Fruit fly (Drosophila melanogaster) ovary, adult (tissue): ENCODE measurements around the gene Sfp77F.

Experiments used
- CG17801 ChIP-seq: fragments of 200-800 bp; optimal IDR thresholded peaks from 2 replicates; lab custom pipeline; 2019; ENCODE audit warnings: missing biosample characterization, mild to moderate bottlenecking, missing genetic modification characterization, moderate library complexity; ENCODE audit not compliant: partially characterized antibody

Gene Sfp77F

DNA sequence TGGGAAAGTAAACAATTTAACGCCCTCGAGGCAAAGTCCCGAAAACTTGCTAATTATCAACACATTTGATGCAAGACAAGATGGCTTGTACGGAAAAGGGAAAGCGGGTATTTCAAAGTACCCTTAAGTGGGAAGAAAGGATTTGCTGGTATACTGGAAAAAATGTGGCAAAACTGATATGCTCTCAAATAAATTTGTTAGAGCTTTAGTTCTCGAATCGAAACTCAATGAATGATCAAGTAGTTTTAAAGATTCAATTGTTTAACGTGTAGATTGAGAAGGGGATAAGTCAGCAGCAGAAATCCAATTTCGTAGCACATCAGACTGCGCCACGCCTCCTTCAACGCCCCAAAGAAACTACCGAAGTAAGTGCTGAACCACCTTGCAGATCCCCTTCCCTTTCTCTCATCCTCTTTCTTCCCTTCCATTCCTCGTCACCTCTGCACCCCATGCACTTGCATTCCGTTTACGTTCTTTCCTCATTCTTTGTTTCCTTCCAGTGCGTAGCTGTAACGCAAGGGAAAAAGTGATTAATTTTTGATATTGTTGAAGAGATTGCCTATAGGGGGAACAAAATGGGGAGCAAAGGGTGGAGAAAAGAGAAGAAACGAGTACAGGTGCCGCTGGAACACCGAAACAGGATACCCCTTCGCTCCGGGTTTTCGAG is 19.9 kb upstream of the Sfp77F start:
- TF ChIP-seq CG17801 (GFP tag; lab: Kevin White, UChicago) = no peak

DNA sequence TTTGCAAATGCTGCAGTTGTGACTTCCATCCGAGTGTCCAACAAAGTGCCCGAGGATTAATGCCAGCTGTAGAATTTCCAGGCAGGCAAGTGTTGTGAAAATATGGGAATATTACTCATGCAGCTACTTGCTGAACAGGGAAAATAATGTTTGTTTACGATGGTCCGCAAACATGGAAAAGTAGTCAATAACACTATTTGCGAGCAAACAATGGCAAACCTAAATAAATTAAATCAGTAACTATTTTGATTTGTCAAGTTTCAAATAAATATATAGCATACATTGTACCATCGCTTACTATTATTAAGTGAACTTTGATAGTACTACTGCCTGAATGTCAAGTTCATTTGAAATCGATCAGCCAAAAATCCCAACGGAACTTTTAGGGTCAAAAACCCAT is 17.9 kb upstream of the Sfp77F start:
- TF ChIP-seq CG17801 (GFP tag; lab: Kevin White, UChicago) = no peak

DNA sequence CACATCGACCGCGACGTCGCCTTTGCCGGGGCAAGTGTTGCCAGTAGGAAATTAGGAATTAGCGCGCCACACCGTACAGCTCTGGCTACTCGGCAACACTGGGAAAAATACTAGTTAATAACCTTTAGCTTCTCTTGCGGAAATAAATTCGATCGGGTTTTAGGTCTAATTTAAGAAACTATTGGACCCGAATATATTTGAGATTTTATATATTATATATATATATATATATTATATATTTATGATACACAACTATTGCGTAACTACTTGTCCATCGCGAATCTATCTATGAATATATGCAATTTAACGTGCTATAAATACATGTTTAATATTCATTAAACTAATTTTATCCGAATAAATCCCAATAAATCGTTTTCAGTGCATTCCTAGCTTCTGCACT is 17.2 kb upstream of the Sfp77F start:
- TF ChIP-seq CG17801 (GFP tag; lab: Kevin White, UChicago) = no peak

DNA sequence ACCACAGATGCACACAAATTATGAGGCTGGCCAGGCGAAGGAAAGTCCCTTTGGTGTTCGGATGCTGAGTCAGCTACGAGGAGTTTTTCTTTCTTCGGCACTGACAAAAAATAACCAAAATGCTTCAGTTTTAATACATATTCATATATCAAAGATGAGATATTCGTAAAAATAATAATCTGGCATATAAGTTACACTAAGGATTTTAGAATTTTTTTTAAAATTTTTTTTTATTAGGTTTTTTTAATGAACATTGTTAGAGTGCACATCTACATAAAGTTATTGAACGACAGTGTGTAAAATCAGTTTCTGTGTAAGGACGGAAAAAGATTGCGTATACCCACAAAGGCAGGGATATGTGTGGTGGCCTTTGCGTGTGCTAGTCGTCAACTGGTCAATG is 9.7 kb upstream of the Sfp77F start:
- no peak for TF ChIP-seq CG17801 (GFP tag; lab: Kevin White, UChicago)

DNA sequence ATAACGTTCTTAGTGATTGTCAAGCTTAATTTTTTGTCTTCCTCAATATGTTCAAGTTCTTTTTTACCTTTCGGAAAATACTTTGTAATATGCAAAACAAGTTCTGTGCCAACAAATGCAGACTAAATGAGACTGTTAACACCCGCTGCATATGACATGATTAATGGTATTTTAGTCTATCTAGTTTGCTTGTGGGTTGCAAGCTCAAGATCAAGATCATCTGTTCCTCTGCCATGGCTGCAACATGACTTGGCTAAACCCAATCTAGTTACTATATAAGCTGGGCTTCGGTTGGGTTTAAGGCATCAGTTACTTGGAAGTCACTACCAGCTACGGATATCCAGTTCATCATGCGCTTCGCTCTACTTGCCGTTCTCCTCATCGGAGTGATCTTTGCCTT is 8.3 kb upstream of the Sfp77F start, which contains the start of gene CG11458:
Gene CG11458, plus strand, starts transcription at position 301 of the 400 bp plus-strand sequence.
- TF ChIP-seq CG17801 (GFP tag; lab: Kevin White, UChicago) = no peak

DNA sequence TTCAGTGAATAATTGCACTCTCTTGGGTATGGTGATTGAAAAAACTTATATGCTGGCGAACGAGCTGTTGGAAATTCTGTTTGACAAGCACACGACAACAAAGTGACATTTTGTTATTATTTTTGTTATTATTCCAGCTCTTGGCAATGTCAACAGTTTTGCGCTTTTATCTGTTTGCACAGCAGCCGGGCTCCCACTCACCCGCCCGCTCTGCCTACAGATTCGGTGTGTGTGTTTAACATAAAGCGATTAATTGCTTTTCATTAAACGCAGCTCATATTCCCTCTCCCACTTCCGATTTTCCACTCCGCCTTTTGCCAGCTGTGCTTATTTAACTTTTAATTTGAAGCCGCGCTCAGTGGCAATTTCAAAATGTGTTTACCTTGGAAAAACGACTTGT is 3.8 kb upstream of the Sfp77F start:
- TF ChIP-seq CG17801 (GFP tag; lab: Kevin White, UChicago) = no peak

DNA sequence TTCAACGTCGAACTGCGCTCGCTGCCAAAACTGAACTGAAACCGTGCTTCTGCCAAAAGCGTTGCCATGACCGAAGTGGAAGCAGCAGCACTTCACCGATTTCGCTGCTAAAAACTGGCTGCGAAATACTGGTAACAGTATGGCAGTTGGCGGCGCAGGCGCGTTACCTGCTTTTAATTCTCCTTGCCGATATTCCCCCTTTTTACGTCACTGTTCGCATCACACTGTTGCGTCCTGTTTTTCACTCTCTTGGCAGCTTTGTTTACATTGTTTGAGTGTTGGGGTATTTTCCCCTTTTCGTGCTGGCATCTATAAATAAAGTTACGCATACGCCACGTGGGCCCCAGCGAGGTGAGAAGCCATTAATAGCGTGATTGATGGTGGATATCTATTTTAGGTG is 12.0 kb downstream of the Sfp77F start, which contains the start of gene CG32432:
Gene CG32432, minus strand, starts transcription at position 17 of the 400 bp plus-strand sequence.
- no peak for TF ChIP-seq CG17801 (GFP tag; lab: Kevin White, UChicago)

DNA sequence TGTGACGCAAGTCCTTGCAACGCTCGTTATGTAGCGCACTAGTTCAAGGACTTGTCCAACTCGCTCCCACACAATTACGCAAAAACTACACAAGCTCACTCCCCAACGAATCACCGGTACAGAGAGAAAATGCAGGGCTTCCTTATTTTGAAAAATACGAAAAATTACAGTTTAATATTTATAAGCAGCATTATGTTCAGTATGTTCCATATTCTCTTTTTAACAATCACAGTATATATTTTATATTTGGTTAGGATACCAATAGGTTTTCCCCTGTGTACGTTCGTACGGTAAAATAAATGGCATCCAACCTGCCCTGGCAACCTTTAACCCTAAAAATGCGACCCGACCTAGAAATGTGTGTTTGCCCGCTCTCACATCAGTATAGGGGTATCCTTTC is 13.2 kb downstream of the Sfp77F start:
- TF ChIP-seq CG17801 (GFP tag; lab: Kevin White, UChicago) = no peak

DNA sequence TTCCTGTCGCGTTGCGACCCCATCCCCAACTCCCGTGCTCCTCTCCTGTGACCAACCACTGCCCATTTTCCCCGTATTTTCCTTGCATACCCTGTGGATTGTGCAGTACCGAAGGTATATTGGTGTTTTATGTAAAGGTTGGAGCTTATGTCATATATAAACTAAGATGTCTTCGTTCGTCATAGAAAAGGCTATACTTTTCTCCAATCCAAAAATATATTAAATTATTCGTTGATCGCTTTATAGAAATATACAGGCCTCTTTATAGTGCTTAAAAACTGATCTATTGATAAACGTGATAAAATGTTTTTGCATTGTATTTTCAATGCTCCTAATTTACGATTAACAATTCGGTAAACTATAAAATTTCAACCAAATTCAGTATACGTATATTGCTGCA is 28.2 kb downstream of the Sfp77F start:
- no peak for TF ChIP-seq CG17801 (GFP tag; lab: Kevin White, UChicago)

DNA sequence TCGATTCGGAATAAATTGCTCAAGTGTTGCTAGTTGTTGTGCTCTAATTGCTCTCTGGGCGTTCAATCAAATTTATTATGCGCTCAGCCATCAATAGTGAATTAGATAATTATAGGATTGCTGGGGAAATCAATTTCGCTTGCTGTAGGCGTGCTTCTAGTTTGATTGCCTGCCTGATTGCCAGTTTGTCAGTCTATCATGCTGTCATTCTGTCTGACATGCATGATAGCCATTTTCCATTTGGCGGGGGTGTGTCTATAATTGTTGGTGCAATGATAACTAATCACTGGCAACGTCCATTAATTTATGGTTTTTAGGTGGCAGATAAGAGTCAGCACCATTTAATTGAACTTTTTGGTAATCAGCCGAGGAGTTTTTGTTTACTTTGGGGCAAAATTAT is 39.6 kb downstream of the Sfp77F start:
- TF ChIP-seq CG17801 (GFP tag; lab: Kevin White, UChicago) = no peak

DNA sequence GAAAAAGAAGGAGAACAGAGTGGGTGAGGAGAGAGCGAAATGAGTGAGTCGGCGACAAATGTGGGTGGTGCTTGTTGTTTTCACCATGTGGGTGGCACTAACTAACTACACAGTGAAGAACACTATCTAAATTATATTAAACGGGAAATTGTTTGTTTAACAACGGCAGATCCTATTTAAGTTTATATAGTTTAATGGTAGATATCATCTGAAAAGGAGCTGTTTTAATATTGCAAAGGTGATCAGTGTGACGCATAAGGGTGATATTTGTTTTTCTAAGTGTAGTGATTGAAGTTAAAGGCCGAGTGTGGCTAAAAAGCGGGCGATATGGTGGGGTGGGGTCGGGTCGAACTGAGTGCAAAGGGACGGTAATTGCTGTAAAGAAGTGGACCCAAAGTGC is 48.6 kb downstream of the Sfp77F start:
- TF ChIP-seq CG17801 (GFP tag; lab: Kevin White, UChicago) = no peak
